Worm (Caenorhabditis elegans) whole organism, dauer: ENCODE measurements around the gene sru-39.

Source experiments
- unc-62 ChIP-seq: sonication (generic microtip); optimal IDR thresholded peaks from 2 replicates; lab custom pipeline; 2017; ENCODE audit warnings: missing biosample characterization, missing genetic modification reagents, missing genetic modification characterization

sru-39 gene

DNA sequence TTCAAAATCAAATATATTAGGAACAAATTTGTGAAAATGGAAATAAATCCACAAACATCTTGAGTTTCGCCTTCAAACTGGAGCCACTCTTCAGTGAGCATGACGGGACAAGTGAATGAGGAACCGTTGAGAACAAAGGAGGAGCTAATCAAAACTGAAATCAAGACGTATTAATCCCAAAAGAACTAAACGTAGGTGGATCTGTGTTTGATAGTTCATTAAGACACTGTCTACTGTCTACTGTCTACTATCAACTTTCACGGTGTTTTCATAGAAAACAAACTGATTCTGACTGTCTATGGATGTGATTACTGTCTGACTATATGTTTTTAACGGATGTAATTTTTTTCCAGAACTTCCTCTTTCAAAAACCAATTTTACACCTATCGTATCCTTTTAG lies 18.4 kb downstream of the sru-39 start, which contains the start of gene str-193:
str-193 (minus strand) TSS at position 101 of the 400 bp plus-strand sequence.
- no peak for TF ChIP-seq unc-62 (GFP tag; lab: Kevin White, UChicago)

- TF ChIP-seq unc-62 (GFP tag; lab: Kevin White, UChicago): no peak
Observed at ce11 chrV:9824149-9824548, 20.9 kb downstream of the sru-39 start, which contains the start of gene str-2. Gene str-2 (minus strand): TSS chrV:9824249.

ce11 chrV:9833900-9834299 lies 30.6 kb downstream of the sru-39 start, which contains the start of gene sru-40:
Gene sru-40 (minus strand): TSS chrV:9834000.
- no peak for TF ChIP-seq unc-62 (GFP tag; lab: Kevin White, UChicago)

- TF ChIP-seq unc-62 (GFP tag; lab: Kevin White, UChicago): no peak
Observed at ce11 chrV:9835945-9836344, 32.7 kb downstream of the sru-39 start, which contains the start of gene sru-38. Gene sru-38 (minus strand): TSS chrV:9836045.

DNA sequence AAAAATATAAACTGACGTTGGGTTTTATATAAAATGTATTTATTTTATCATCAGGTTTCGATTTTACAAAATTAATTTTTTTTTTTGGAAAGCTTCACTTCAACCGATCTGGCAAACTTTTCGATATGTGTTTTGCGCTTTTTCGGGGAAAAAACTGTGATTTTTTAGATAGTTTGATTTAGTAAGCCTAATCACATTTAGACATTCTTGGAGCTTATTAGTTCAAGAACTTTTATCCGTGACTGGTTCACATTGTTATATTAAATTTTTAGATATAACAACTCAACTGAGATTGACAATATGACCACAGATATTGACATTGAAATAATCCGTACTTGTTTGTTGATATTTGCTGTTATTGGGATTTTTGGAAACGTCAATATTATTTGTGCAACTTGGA lies 34.4 kb downstream of the sru-39 start, which contains the start of gene srsx-21:
srsx-21 (plus strand) TSS at position 301 of the 400 bp plus-strand sequence.
- TF ChIP-seq unc-62 (GFP tag; lab: Kevin White, UChicago): no peak

- no peak for TF ChIP-seq unc-62 (GFP tag; lab: Kevin White, UChicago)
Observed at ce11 chrV:9841376-9841775, 38.1 kb downstream of the sru-39 start, which contains the start of gene sru-36. Gene sru-36 (plus strand): TSS chrV:9841676.

- TF ChIP-seq unc-62 (GFP tag; lab: Kevin White, UChicago): no peak
Observed at ce11 chrV:9843376-9843916, 40.2 kb downstream of the sru-39 start, which contains the start of gene sru-8. Gene sru-8 (plus strand): TSS chrV:9843866.

DNA sequence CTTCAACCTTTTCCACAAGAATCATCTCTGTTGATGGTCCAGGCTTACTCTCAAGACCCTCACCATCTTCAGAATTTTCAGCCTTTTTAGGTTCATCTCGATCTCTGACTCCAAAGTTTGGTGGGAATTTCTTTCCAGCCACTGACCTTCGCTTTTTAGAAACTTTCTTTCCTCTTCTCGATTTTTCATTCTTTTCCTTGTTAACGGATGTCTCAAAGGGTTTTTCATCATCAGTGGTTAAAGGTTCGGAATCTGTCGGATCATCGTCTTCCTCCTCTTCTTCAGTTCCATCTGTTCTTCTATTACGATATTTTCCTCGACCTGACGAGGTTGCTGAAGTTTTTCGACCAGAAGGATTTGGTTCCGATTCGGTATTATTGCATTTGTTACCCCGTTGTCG lies 45.3 kb downstream of the sru-39 start:
- no peak for TF ChIP-seq unc-62 (GFP tag; lab: Kevin White, UChicago)

DNA sequence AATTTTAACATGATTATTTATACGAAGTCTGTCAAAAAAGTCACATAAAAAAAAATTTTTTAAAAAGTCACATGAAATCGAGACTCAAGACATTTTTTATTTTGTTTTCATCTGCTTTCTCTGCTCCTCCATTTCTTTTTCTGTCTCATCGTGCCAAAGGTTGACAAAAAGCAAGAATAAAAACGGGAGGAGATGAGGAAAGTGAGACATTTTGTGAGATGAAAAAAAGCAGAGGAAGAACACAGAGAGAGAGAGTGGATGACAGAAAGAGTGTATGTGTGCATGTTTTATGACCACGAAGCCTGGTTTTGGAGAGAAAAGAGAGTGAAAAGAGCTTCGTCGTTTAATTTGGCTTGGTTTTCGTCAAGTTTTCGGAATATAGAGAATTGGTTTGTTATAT lies 50.5 kb downstream of the sru-39 start:
- no peak for TF ChIP-seq unc-62 (GFP tag; lab: Kevin White, UChicago)
